Fruit fly (Drosophila melanogaster): ENCODE data around the gene CG42450.

- TF ChIP-seq CTCF (optimal IDR thresholded peaks at IDR 0.05) = peak; percentile 13 to 40
- TF ChIP-seq CG8478 (optimal IDR thresholded peaks at IDR 0.05) = no peak
Observed at dm6 chrX:18771995-18772394, 41.1 kb upstream of the CG42450 start.

Data from S2 (cell line).